Fruit fly (Drosophila melanogaster) whole organism, embryonic: Measurements from ENCODE around the gene Snx6.

Experiments
- CG10543 ChIP-seq: fragments of 200-800 bp; sonication (Bioruptor generic); optimal IDR thresholded peaks from 3 replicates; lab custom pipeline; 2017; ENCODE audit warnings: missing biosample characterization, mild to moderate bottlenecking, missing genetic modification characterization, moderate library complexity
- CG11247 ChIP-seq: fragments of 200-800 bp; sonication (Bioruptor generic); IDR thresholded peaks from 2 replicates; pipeline ENCODE4 v1.3.6; 2022; ENCODE audit warnings: missing biosample characterization, missing genetic modification characterization
- CG11398 ChIP-seq: fragments of 200-800 bp; sonication (Bioruptor generic); optimal IDR thresholded peaks from 2 replicates; lab custom pipeline; 2016; ENCODE audit warnings: missing biosample characterization, missing genetic modification characterization
- CG12104 ChIP-seq: fragments of 200-800 bp; sonication (Bioruptor generic); optimal IDR thresholded peaks from 3 replicates; lab custom pipeline; 2016; ENCODE audit warnings: missing biosample characterization, missing genetic modification characterization
- CG13287 ChIP-seq: fragments of 200-800 bp; sonication (Bioruptor generic); IDR thresholded peaks from 2 replicates; pipeline ENCODE4 v1.3.6; 2022; ENCODE audit warnings: missing biosample characterization, missing genetic modification characterization; ENCODE audit not compliant: partially characterized antibody
- CG14441 ChIP-seq: fragments of 200-800 bp; sonication (Bioruptor generic); IDR thresholded peaks from 2 replicates; pipeline ENCODE4 v1.3.6; 2022; ENCODE audit warnings: missing biosample characterization, missing genetic modification characterization
- CG15269 ChIP-seq: fragments of 200-800 bp; sonication (Bioruptor generic); optimal IDR thresholded peaks from 2 replicates; lab custom pipeline; 2018; ENCODE audit warnings: missing biosample characterization, mild to moderate bottlenecking, missing genetic modification characterization, moderate library complexity
- CG18476 ChIP-seq: fragments of 200-800 bp; sonication (Bioruptor generic); optimal IDR thresholded peaks from 2 replicates; lab custom pipeline; 2016; ENCODE audit warnings: missing biosample characterization, mild to moderate bottlenecking, missing genetic modification characterization
- CG18764 ChIP-seq: fragments of 200-800 bp; sonication (Bioruptor generic); optimal IDR thresholded peaks from 3 replicates; lab custom pipeline; 2016; ENCODE audit warnings: missing biosample characterization, missing genetic modification characterization
- CG2120 ChIP-seq: fragments of 200-800 bp; sonication (Bioruptor generic); optimal IDR thresholded peaks from 3 replicates; lab custom pipeline; 2016; ENCODE audit warnings: missing biosample characterization, missing genetic modification characterization
- CG2875 ChIP-seq: fragments of 200-800 bp; sonication (Bioruptor generic); optimal IDR thresholded peaks from 2 replicates; lab custom pipeline; 2017; ENCODE audit warnings: missing biosample characterization, mild to moderate bottlenecking, missing genetic modification characterization, missing genetic modification reagents
- CG32532 ChIP-seq: fragments of 200-800 bp; sonication (Bioruptor generic); IDR thresholded peaks from 2 replicates; pipeline ENCODE4 v1.3.6; 2022; ENCODE audit warnings: missing biosample characterization, missing genetic modification characterization
- CG33213 ChIP-seq: fragments of 200-800 bp; sonication (Bioruptor generic); optimal IDR thresholded peaks from 3 replicates; lab custom pipeline; 2016; ENCODE audit warnings: missing biosample characterization, missing genetic modification characterization
- CG3995 ChIP-seq: fragments of 200-800 bp; sonication (Bioruptor generic); optimal IDR thresholded peaks from 3 replicates; lab custom pipeline; 2016; ENCODE audit warnings: missing biosample characterization, missing genetic modification characterization
- CG6689 ChIP-seq: fragments of 200-800 bp; sonication (Bioruptor generic); IDR thresholded peaks from 2 replicates; pipeline ENCODE4 v1.3.6; 2022; ENCODE audit warnings: missing biosample characterization, missing genetic modification characterization
- CG9817 ChIP-seq: fragments of 200-800 bp; sonication (Bioruptor generic); optimal IDR thresholded peaks from 2 replicates; lab custom pipeline; 2018; ENCODE audit warnings: missing biosample characterization, mild to moderate bottlenecking, missing genetic modification characterization, moderate library complexity
- Camta ChIP-seq: fragments of 200-800 bp; sonication (Bioruptor generic); optimal IDR thresholded peaks from 2 replicates; lab custom pipeline; 2016; ENCODE audit warnings: missing biosample characterization, missing genetic modification characterization
- Ets65A ChIP-seq: fragments of 200-800 bp; sonication (Bioruptor generic); peaks from one replicate; lab custom pipeline; 2016; ENCODE audit warnings: missing biosample characterization, missing genetic modification characterization
- Lim3 ChIP-seq: fragments of 200-800 bp; sonication (Bioruptor generic); IDR thresholded peaks from 2 replicates; pipeline ENCODE4 v1.3.6; 2022; ENCODE audit warnings: missing biosample characterization, missing genetic modification characterization
- Mrtf ChIP-seq: fragments of 200-800 bp; sonication (Bioruptor generic); IDR thresholded peaks from 3 replicates; pipeline ENCODE4 v1.3.6; 2022; ENCODE audit warnings: missing biosample characterization, missing genetic modification characterization
- NK7.1 ChIP-seq: fragments of 200-800 bp; sonication (Bioruptor generic); optimal IDR thresholded peaks from 3 replicates; lab custom pipeline; 2016; ENCODE audit warnings: missing biosample characterization, missing genetic modification characterization
- Poxn ChIP-seq: fragments of 200-800 bp; sonication (Bioruptor generic); IDR thresholded peaks from 2 replicates; pipeline ENCODE4 v1.3.6; 2022; ENCODE audit warnings: missing biosample characterization, missing genetic modification characterization
- Six4 ChIP-seq: fragments of 200-800 bp; sonication (Bioruptor generic); optimal IDR thresholded peaks from 2 replicates; lab custom pipeline; 2016; ENCODE audit warnings: missing biosample characterization, missing genetic modification characterization
- Sox100B ChIP-seq: fragments of 200-800 bp; sonication (Bioruptor generic); optimal IDR thresholded peaks from 3 replicates; lab custom pipeline; 2018; ENCODE audit warnings: missing biosample characterization, mild to moderate bottlenecking, missing genetic modification characterization
- Ssrp ChIP-seq: fragments of 200-800 bp; sonication (Bioruptor generic); optimal IDR thresholded peaks from 2 replicates; lab custom pipeline; 2018; ENCODE audit warnings: missing biosample characterization, mild to moderate bottlenecking, missing genetic modification characterization, moderate library complexity
- Taf1 ChIP-seq: fragments of 200-800 bp; sonication (Bioruptor generic); IDR thresholded peaks from 2 replicates; pipeline ENCODE4 v1.3.6; 2022; ENCODE audit warnings: missing biosample characterization, missing genetic modification characterization
- Tbp ChIP-seq: fragments of >200 bp; optimal IDR thresholded peaks from 2 replicates; lab custom pipeline; 2018; ENCODE audit warnings: missing biosample characterization, missing genetic modification characterization
- Trl ChIP-seq, 3 experiments: fragments of >200 bp in 2 of 3; fragments of 200-800 bp in 1 of 3; sonication (Bioruptor generic) in 1 of 3; optimal IDR thresholded peaks; 2 replicates in 1 of 3; 3 replicates in 2 of 3; lab custom pipeline; 2016 to 2017; ENCODE audit warnings: missing biosample characterization in 1 of 3, missing genetic modification characterization in 1 of 3
- ap ChIP-seq: fragments of 200-800 bp; sonication (Bioruptor generic); IDR thresholded peaks from 2 replicates; pipeline ENCODE4 v1.3.6; 2022; ENCODE audit warnings: missing biosample characterization, missing genetic modification characterization
- ci ChIP-seq: fragments of 200-800 bp; sonication (Bioruptor generic); IDR thresholded peaks from 3 replicates; pipeline ENCODE4 v1.3.6; 2022; ENCODE audit warnings: missing biosample characterization, missing genetic modification characterization
- dimm ChIP-seq: fragments of 200-800 bp; sonication (Bioruptor generic); IDR thresholded peaks from 2 replicates; pipeline ENCODE4 v1.3.6; 2022; ENCODE audit warnings: missing biosample characterization, missing genetic modification characterization
- ewg ChIP-seq: fragments of 200-800 bp; sonication (Bioruptor generic); optimal IDR thresholded peaks from 3 replicates; lab custom pipeline; 2017; ENCODE audit warnings: mild to moderate bottlenecking, missing biosample characterization, missing genetic modification reagents, missing genetic modification characterization
- gsb-n ChIP-seq: fragments of 200-800 bp; sonication (Bioruptor generic); optimal IDR thresholded peaks from 3 replicates; lab custom pipeline; 2018; ENCODE audit warnings: missing biosample characterization, mild to moderate bottlenecking, missing genetic modification characterization
- hbn ChIP-seq: fragments of 200-800 bp; sonication (Bioruptor generic); IDR thresholded peaks from 2 replicates; pipeline ENCODE4 v1.3.6; 2022; ENCODE audit warnings: missing biosample characterization, missing genetic modification characterization; ENCODE audit not compliant: partially characterized antibody
- insv ChIP-seq, 2 experiments: fragments of 200-800 bp; sonication (Bioruptor generic); optimal IDR thresholded peaks; 3 replicates each; lab custom pipeline; 2016 to 2018; ENCODE audit warnings: missing biosample characterization in 2 of 2, missing genetic modification characterization in 2 of 2
- jumu ChIP-seq: fragments of 200-800 bp; sonication (Bioruptor generic); optimal IDR thresholded peaks from 3 replicates; lab custom pipeline; 2016; ENCODE audit warnings: missing biosample characterization, missing genetic modification characterization
- lmd ChIP-seq: fragments of 200-800 bp; sonication (Bioruptor generic); IDR thresholded peaks from 2 replicates; pipeline ENCODE4 v1.3.6; 2022; ENCODE audit warnings: missing biosample characterization, missing genetic modification characterization
- nom ChIP-seq: fragments of 200-800 bp; sonication (Bioruptor generic); optimal IDR thresholded peaks from 2 replicates; lab custom pipeline; 2017; ENCODE audit warnings: missing biosample characterization, missing genetic modification characterization, mild to moderate bottlenecking, moderate library complexity, missing genetic modification reagents
- onecut ChIP-seq: fragments of 200-800 bp; sonication (Bioruptor generic); IDR thresholded peaks from 2 replicates; pipeline ENCODE4 v1.3.6; 2022; ENCODE audit warnings: missing biosample characterization, missing genetic modification characterization
- otp ChIP-seq: fragments of 200-800 bp; sonication (Bioruptor generic); IDR thresholded peaks from 3 replicates; pipeline ENCODE4, ENCODE4 v1.3.6; 2022; ENCODE audit warnings: missing biosample characterization, missing genetic modification characterization
- phol ChIP-seq: fragments of 200-800 bp; sonication (Bioruptor generic); optimal IDR thresholded peaks from 3 replicates; lab custom pipeline; 2018; ENCODE audit warnings: missing biosample characterization, mild to moderate bottlenecking, missing genetic modification characterization, moderate library complexity
- prd ChIP-seq, 3 experiments: fragments of >200 bp in 2 of 3; fragments of 200-800 bp in 1 of 3; sonication (Bioruptor generic) in 1 of 3; optimal IDR thresholded peaks in 2 of 3; IDR thresholded peaks in 1 of 3; 2 replicates in 2 of 3; 3 replicates in 1 of 3; pipeline versions ENCODE4 v1.3.6 to Lab custom; 2017 to 2022; ENCODE audit warnings: missing biosample characterization in 1 of 3, missing genetic modification characterization in 1 of 3
- shn ChIP-seq: fragments of 200-800 bp; sonication (Bioruptor generic); optimal IDR thresholded peaks from 3 replicates; lab custom pipeline; 2016; ENCODE audit warnings: missing biosample characterization, missing genetic modification characterization
- sob ChIP-seq: fragments of 200-800 bp; sonication (Bioruptor generic); IDR thresholded peaks from 2 replicates; pipeline ENCODE4 v1.3.6; 2022; ENCODE audit warnings: missing biosample characterization, missing genetic modification characterization
- tap ChIP-seq: fragments of 200-800 bp; optimal IDR thresholded peaks from 3 replicates; lab custom pipeline; 2019; ENCODE audit warnings: missing biosample characterization, mild to moderate bottlenecking, missing genetic modification characterization, moderate library complexity
- trem ChIP-seq: fragments of 200-800 bp; optimal IDR thresholded peaks from 3 replicates; lab custom pipeline; 2019; ENCODE audit warnings: missing biosample characterization, mild to moderate bottlenecking, missing genetic modification characterization, moderate library complexity
- ttk ChIP-seq: fragments of 200-800 bp; sonication (Bioruptor generic); IDR thresholded peaks from 2 replicates; pipeline ENCODE4 v2.1.2; 2022; ENCODE audit warnings: missing biosample characterization, missing genetic modification characterization
- zen2 ChIP-seq: fragments of 200-800 bp; sonication (Bioruptor generic); IDR thresholded peaks from 3 replicates; pipeline ENCODE4 v1.3.6; 2022; ENCODE audit warnings: missing biosample characterization, missing genetic modification characterization; ENCODE audit not compliant: partially characterized antibody
- zfh1 ChIP-seq: fragments of 200-800 bp; sonication (Bioruptor generic); IDR thresholded peaks from 3 replicates; pipeline ENCODE4 v1.3.6; 2022; ENCODE audit warnings: missing biosample characterization, missing genetic modification characterization
- zfh2 ChIP-seq: fragments of 200-800 bp; sonication (Bioruptor generic); optimal IDR thresholded peaks from 2 replicates; lab custom pipeline; 2016; ENCODE audit warnings: missing biosample characterization, missing genetic modification characterization

The Snx6 gene

dm6 chr2L:8204996-8205567 lies 15.5 kb downstream of the Snx6 start, which contains the start of gene SLC5A11 (continued):
- peak; percentile 83 to 99 for TF ChIP-seq Trl (optimal IDR thresholded peaks at IDR 0.05; lab: Kevin White, UChicago)
- peak; percentile 96 for TF ChIP-seq Trl (GFP tag; optimal IDR thresholded peaks at IDR 0.05; lab: Kevin White, UChicago)
- peak; percentile 2 for TF ChIP-seq CG11398 (GFP tag; lab: Kevin White, UChicago)
- TF ChIP-seq sob (GFP tag; lab: Robert Waterston, UW) = peak; percentile 99
- no peak; the same call in 1 of the 2 replicates for TF ChIP-seq CG13287
- TF ChIP-seq onecut (GFP tag; lab: Robert Waterston, UW) = peak; percentile 85
- TF ChIP-seq CG11247 (GFP tag; lab: Robert Waterston, UW) = peak; percentile 96
- TF ChIP-seq dimm = peak; percentile 95
- TF ChIP-seq Tbp (GFP tag; lab: Kevin White, UChicago) = no peak
- TF ChIP-seq ewg (GFP tag; lab: Kevin White, UChicago) = peak; percentile 83
- peak; percentile 95 for TF ChIP-seq CG10543 (GFP tag; lab: Kevin White, UChicago)
- no peak for TF ChIP-seq prd (optimal IDR thresholded peaks at IDR 0.05; lab: Kevin White, UChicago)
- peak; percentile 97 for TF ChIP-seq prd (GFP tag; IDR thresholded peaks at IDR 0.05; lab: Robert Waterston, UW)
- peak; percentile 95 for TF ChIP-seq tap
- peak; percentile 97 for TF ChIP-seq ttk (GFP tag; lab: Robert Waterston, UW)
- peak; percentile 54 for TF ChIP-seq CG3995
- TF ChIP-seq CG18764 (GFP tag; lab: Kevin White, UChicago) = peak; percentile 88
- TF ChIP-seq CG15269 = peak; percentile 97
- peak; percentile 97 for TF ChIP-seq CG6689
- peak; percentile 97 for TF ChIP-seq NK7.1
- TF ChIP-seq jumu (GFP tag; lab: Kevin White, UChicago) = peak; percentile 71
- TF ChIP-seq CG2120 (GFP tag; lab: Kevin White, UChicago) = peak; percentile 95
- peak; percentile 98 for TF ChIP-seq CG32532 (GFP tag; lab: Robert Waterston, UW)
- peak; percentile 97 for TF ChIP-seq CG14441
- peak; percentile 97 for TF ChIP-seq Six4 (GFP tag; lab: Kevin White, UChicago)
- TF ChIP-seq ci (GFP tag; lab: Robert Waterston, UW) = peak; percentile 95
- TF ChIP-seq gsb-n (tag; lab: Kevin White, UChicago) = peak; percentile 78
- peak; percentile 94 for TF ChIP-seq CG2875 (GFP tag; lab: Kevin White, UChicago)
- TF ChIP-seq Camta = peak; percentile 91
- peak; percentile 56 for TF ChIP-seq shn (GFP tag; lab: Kevin White, UChicago)
- TF ChIP-seq CG9817 (tag; lab: Kevin White, UChicago) = peak; percentile 82
- TF ChIP-seq otp = peak; percentile 97
- TF ChIP-seq Sox100B (GFP tag; lab: Kevin White, UChicago) = peak; percentile 99
- TF ChIP-seq zfh2 (GFP tag; lab: Kevin White, UChicago) = peak; percentile 78
- TF ChIP-seq Poxn (GFP tag; lab: Robert Waterston, UW) = peak; percentile 32; the same call in 1 of the 2 replicates
- peak in 1 of 2 experiments; percentile 60 for TF ChIP-seq insv (GFP tag; optimal IDR thresholded peaks at IDR 0.05; lab: Kevin White, UChicago)
- peak; percentile 100 for TF ChIP-seq Ets65A (GFP tag; lab: Kevin White, UChicago)
- peak; percentile 88 for TF ChIP-seq ap
- TF ChIP-seq zen2 = no peak
- peak; percentile 94 for TF ChIP-seq zfh1 (GFP tag; lab: Robert Waterston, UW)
- peak; percentile 88 for TF ChIP-seq trem
- peak; percentile 98 for TF ChIP-seq lmd (GFP tag; lab: Robert Waterston, UW)
- TF ChIP-seq Lim3 (GFP tag; lab: Robert Waterston, UW) = peak; percentile 99
- TF ChIP-seq Mrtf = peak; percentile 94
- TF ChIP-seq nom = peak; percentile 90
- TF ChIP-seq Taf1 (GFP tag; lab: Robert Waterston, UW) = peak; percentile 99
- TF ChIP-seq Ssrp (tag; lab: Kevin White, UChicago) = peak; percentile 99
- TF ChIP-seq CG18476 (GFP tag; lab: Kevin White, UChicago) = peak; percentile 99
- peak; percentile 100 for TF ChIP-seq CG12104
- TF ChIP-seq CG33213 (GFP tag; lab: Kevin White, UChicago) = peak; percentile 96
- no peak for TF ChIP-seq hbn (GFP tag; lab: Robert Waterston, UW)
- peak; percentile 92 for TF ChIP-seq phol
